Worm (Caenorhabditis elegans) whole organism, young adult: ENCODE data around the gene F35A5.8.

Experiments used
- B0019.2 ChIP-seq: fragments of 200-800 bp; sonication (Bioruptor generic); conservative IDR thresholded peaks from 2 replicates; pipeline ENCODE4 v1.3.6; 2022; ENCODE audit warnings: missing genetic modification reagents, missing genetic modification characterization, missing compliant biosample characterization
- B0035.1 ChIP-seq: sonication (generic microtip); optimal IDR thresholded peaks from 2 replicates; lab custom pipeline; 2016; ENCODE audit warnings: missing genetic modification characterization, mild to moderate bottlenecking, missing compliant biosample characterization, missing genotype, missing genetic modification reagents
- C17E4.6 ChIP-seq: fragments of 200-800 bp; sonication (Bioruptor generic); IDR thresholded peaks from 2 replicates; pipeline ENCODE4 v1.3.6; 2022; ENCODE audit warnings: missing genetic modification reagents, missing genetic modification characterization, missing compliant biosample characterization
- F10E7.11 ChIP-seq: sonication (generic microtip); optimal IDR thresholded peaks from 2 replicates; lab custom pipeline; 2017; ENCODE audit warnings: mild to moderate bottlenecking, missing genetic modification characterization, moderate library complexity, missing compliant biosample characterization
- F33H1.4 ChIP-seq: fragments of 200-800 bp; sonication (Bioruptor generic); IDR thresholded peaks from 2 replicates; pipeline ENCODE4 v1.3.6; 2022; ENCODE audit warnings: missing genetic modification reagents, missing genetic modification characterization, missing compliant biosample characterization
- F37B4.10 ChIP-seq: fragments of 200-800 bp; sonication (Bioruptor generic); IDR thresholded peaks from 2 replicates; pipeline ENCODE4 v1.3.6; 2022; ENCODE audit warnings: missing genetic modification characterization, missing compliant biosample characterization
- F39B2.1 ChIP-seq: fragments of 200-800 bp; sonication (Bioruptor generic); IDR thresholded peaks from 2 replicates; pipeline ENCODE4 v1.3.6; 2022; ENCODE audit warnings: missing genetic modification reagents, missing genetic modification characterization, missing compliant biosample characterization
- F52B5.7 ChIP-seq: sonication (generic microtip); optimal IDR thresholded peaks from 2 replicates; lab custom pipeline; 2016; ENCODE audit warnings: mild to moderate bottlenecking, missing genetic modification characterization, missing compliant biosample characterization
- F57A8.1 ChIP-seq: fragments of 200-800 bp; sonication (Bioruptor generic); optimal IDR thresholded peaks from 2 replicates; lab custom pipeline; 2018; ENCODE audit warnings: mild to moderate bottlenecking, missing genetic modification characterization, moderate library complexity, missing compliant biosample characterization
- K11D2.4 ChIP-seq: fragments of 200-800 bp; sonication (Bioruptor generic); IDR thresholded peaks from 2 replicates; pipeline ENCODE4 v1.3.6; 2022; ENCODE audit warnings: missing genetic modification reagents, missing genetic modification characterization, missing compliant biosample characterization
- T26A5.8 ChIP-seq: sonication (generic microtip); optimal IDR thresholded peaks from 2 replicates; lab custom pipeline; 2016; ENCODE audit warnings: missing genetic modification characterization, missing compliant biosample characterization
- Y53F4B.3 ChIP-seq: fragments of 200-800 bp; sonication (Bioruptor generic); IDR thresholded peaks from 2 replicates; pipeline ENCODE4 v1.3.6; 2022; ENCODE audit warnings: missing genetic modification reagents, missing genetic modification characterization, missing compliant biosample characterization
- Y53G8AR.9 ChIP-seq: fragments of 200-800 bp; sonication (Bioruptor generic); conservative IDR thresholded peaks from 2 replicates; pipeline ENCODE4 v1.3.6; 2022; ENCODE audit warnings: missing genetic modification reagents, missing genetic modification characterization, missing compliant biosample characterization
- Y56A3A.18 ChIP-seq: fragments of 200-800 bp; sonication (Bioruptor generic); IDR thresholded peaks from 2 replicates; pipeline ENCODE4 v1.3.6; 2022; ENCODE audit warnings: missing genetic modification reagents, missing genetic modification characterization, missing compliant biosample characterization
- Y79H2A.3 ChIP-seq: fragments of 200-800 bp; sonication (Bioruptor generic); conservative IDR thresholded peaks from 2 replicates; pipeline ENCODE4 v1.3.6; 2022; ENCODE audit warnings: missing genetic modification reagents, missing genetic modification characterization, missing compliant biosample characterization
- ama-1 ChIP-seq, 3 experiments: fragments of 150-350 bp in 1 of 3; sonication (generic microtip) in 2 of 3; optimal IDR thresholded peaks; 2 replicates each; lab custom pipeline; 2014 to 2018; ENCODE audit warnings: missing biosample characterization in 2 of 3, missing genetic modification characterization in 2 of 3, missing genetic modification reagents in 2 of 3
- aptf-3 ChIP-seq: fragments of 200-800 bp; sonication (Bioruptor generic); IDR thresholded peaks from 2 replicates; pipeline ENCODE4 v1.3.6; 2022; ENCODE audit warnings: missing genetic modification characterization, missing compliant biosample characterization
- attf-5 ChIP-seq: fragments of 200-800 bp; sonication (Bioruptor generic); optimal IDR thresholded peaks from 2 replicates; lab custom pipeline; 2018; ENCODE audit warnings: mild to moderate bottlenecking, missing genetic modification characterization, missing compliant biosample characterization
- bed-1 ChIP-seq: fragments of 200-800 bp; sonication (Bioruptor generic); IDR thresholded peaks from 2 replicates; pipeline ENCODE4 v1.3.6; 2022; ENCODE audit warnings: missing genetic modification reagents, missing genetic modification characterization, missing compliant biosample characterization
- ccch-3 ChIP-seq: fragments of 200-800 bp; sonication (Bioruptor generic); optimal IDR thresholded peaks from 2 replicates; lab custom pipeline; 2018; ENCODE audit warnings: mild to moderate bottlenecking, missing genetic modification characterization, missing compliant biosample characterization
- cebp-2 ChIP-seq: fragments of 200-800 bp; sonication (Bioruptor generic); IDR thresholded peaks from 2 replicates; pipeline ENCODE4 v1.3.6; 2022; ENCODE audit warnings: missing genetic modification characterization, missing compliant biosample characterization
- ceh-100 ChIP-seq: fragments of 200-800 bp; sonication (Bioruptor generic); IDR thresholded peaks from 2 replicates; pipeline ENCODE4 v1.3.6; 2022; ENCODE audit warnings: missing genetic modification reagents, missing genetic modification characterization, missing compliant biosample characterization
- ceh-27 ChIP-seq: fragments of 200-800 bp; sonication (Bioruptor generic); optimal IDR thresholded peaks from 2 replicates; lab custom pipeline; 2018; ENCODE audit warnings: mild to moderate bottlenecking, missing genetic modification characterization, moderate library complexity, missing compliant biosample characterization
- ceh-40 ChIP-seq: fragments of 200-800 bp; sonication (Bioruptor generic); IDR thresholded peaks from 2 replicates; pipeline ENCODE4 v1.3.6; 2022; ENCODE audit warnings: missing genetic modification characterization, missing compliant biosample characterization
- egl-18 ChIP-seq: fragments of 200-800 bp; sonication (Bioruptor generic); IDR thresholded peaks from 2 replicates; pipeline ENCODE4 v1.3.6; 2022; ENCODE audit warnings: missing genetic modification reagents, missing genetic modification characterization, missing compliant biosample characterization
- ets-4 ChIP-seq: fragments of 200-800 bp; sonication (Bioruptor generic); optimal IDR thresholded peaks from 2 replicates; lab custom pipeline; 2018; ENCODE audit warnings: mild to moderate bottlenecking, missing genetic modification characterization, missing compliant biosample characterization
- gei-17 ChIP-seq: fragments of 200-800 bp; sonication (Bioruptor generic); optimal IDR thresholded peaks from 2 replicates; lab custom pipeline; 2018; ENCODE audit warnings: mild to moderate bottlenecking, missing genetic modification characterization, missing compliant biosample characterization
- hmg-20 ChIP-seq: fragments of 200-800 bp; sonication (Bioruptor generic); IDR thresholded peaks from 2 replicates; pipeline ENCODE4 v1.3.6; 2022; ENCODE audit warnings: missing genetic modification reagents, missing genetic modification characterization, missing compliant biosample characterization
- lin-54 ChIP-seq: fragments of 200-800 bp; sonication (Bioruptor generic); optimal IDR thresholded peaks from 2 replicates; lab custom pipeline; 2018; ENCODE audit warnings: mild to moderate bottlenecking, missing genetic modification characterization, missing compliant biosample characterization
- lsl-1 ChIP-seq: fragments of 200-800 bp; sonication (Bioruptor generic); optimal IDR thresholded peaks from 2 replicates; lab custom pipeline; 2018; ENCODE audit warnings: mild to moderate bottlenecking, missing genetic modification characterization, moderate library complexity, missing compliant biosample characterization
- mcd-1 ChIP-seq: fragments of 200-800 bp; sonication (Bioruptor generic); IDR thresholded peaks from 2 replicates; pipeline ENCODE4 v1.3.6; 2022; ENCODE audit warnings: missing genetic modification reagents, missing genetic modification characterization, missing compliant biosample characterization
- nfya-1 ChIP-seq: sonication (generic microtip); optimal IDR thresholded peaks from 2 replicates; lab custom pipeline; 2017; ENCODE audit warnings: antibody characterized with exemption, missing compliant biosample characterization, missing genetic modification characterization, borderline replicate concordance; ENCODE audit not compliant: insufficient read depth
- nfya-2 ChIP-seq: fragments of 200-800 bp; sonication (Bioruptor generic); IDR thresholded peaks from 2 replicates; pipeline ENCODE4 v1.3.6; 2022; ENCODE audit warnings: missing genetic modification reagents, missing genetic modification characterization, missing compliant biosample characterization
- pha-4 ChIP-seq: fragments of 150-350 bp; sonication (generic microtip); optimal IDR thresholded peaks from 2 replicates; lab custom pipeline; 2014; ENCODE audit warnings: missing biosample characterization, missing genetic modification reagents, missing genetic modification characterization
- rpc-1 ChIP-seq, 2 experiments: fragments of 150-350 bp in 1 of 2; sonication (generic microtip) in 1 of 2; optimal IDR thresholded peaks; 2 replicates each; lab custom pipeline; 2014 to 2018; ENCODE audit warnings: missing biosample characterization in 1 of 2, missing genetic modification characterization in 1 of 2, missing genetic modification reagents in 1 of 2, missing genotype in 1 of 2
- sdz-38 ChIP-seq: sonication (generic microtip); optimal IDR thresholded peaks from 2 replicates; lab custom pipeline; 2016; ENCODE audit warnings: missing genotype, missing genetic modification characterization, missing compliant biosample characterization
- sea-2 ChIP-seq: fragments of 200-800 bp; sonication (Bioruptor generic); IDR thresholded peaks from 2 replicates; pipeline ENCODE4 v1.3.6; 2022; ENCODE audit warnings: missing genetic modification characterization, missing compliant biosample characterization
- snpc-1.1 ChIP-seq: sonication (generic microtip); optimal IDR thresholded peaks from 2 replicates; lab custom pipeline; 2017; ENCODE audit warnings: missing genetic modification characterization, mild to moderate bottlenecking, missing compliant biosample characterization, antibody characterized with exemption, moderate library complexity, missing genotype, missing genetic modification reagents; ENCODE audit not compliant: insufficient read depth
- snpc-4 ChIP-seq, 5 experiments: fragments of 150-350 bp in 1 of 5; sonication (generic microtip) in 4 of 5; optimal IDR thresholded peaks; 2 replicates each; lab custom pipeline; 2014 to 2018; ENCODE audit warnings: missing genetic modification characterization in 5 of 5, missing biosample characterization in 3 of 5, antibody characterized with exemption in 2 of 5, mild to moderate bottlenecking in 2 of 5, missing compliant biosample characterization in 2 of 5, missing genotype in 2 of 5, moderate library complexity in 2 of 5, missing genetic modification reagents in 1 of 5
- somi-1 ChIP-seq: fragments of 200-800 bp; sonication (Bioruptor generic); optimal IDR thresholded peaks from 2 replicates; lab custom pipeline; 2018; ENCODE audit warnings: mild to moderate bottlenecking, missing genetic modification characterization, missing compliant biosample characterization
- tbx-9 ChIP-seq: sonication (generic microtip); optimal IDR thresholded peaks from 2 replicates; lab custom pipeline; 2016; ENCODE audit warnings: borderline replicate concordance, missing genetic modification characterization, inconsistent platforms, missing compliant biosample characterization
- tlf-1 ChIP-seq: fragments of 200-800 bp; sonication (Bioruptor generic); optimal IDR thresholded peaks from 2 replicates; lab custom pipeline; 2018; ENCODE audit warnings: mild to moderate bottlenecking, missing genetic modification characterization, missing compliant biosample characterization
- unc-130 ChIP-seq: sonication (generic microtip); optimal IDR thresholded peaks from 2 replicates; lab custom pipeline; 2016; ENCODE audit warnings: missing genetic modification reagents, missing genetic modification characterization, missing compliant biosample characterization
- unc-62 ChIP-seq: fragments of 150-350 bp; optimal IDR thresholded peaks from 2 replicates; lab custom pipeline; 2014; ENCODE audit warnings: missing biosample characterization, missing genetic modification reagents, missing genetic modification characterization
- zfh-2 ChIP-seq: fragments of 200-800 bp; sonication (Bioruptor generic); conservative IDR thresholded peaks from 2 replicates; pipeline ENCODE4 v1.3.6; 2022; ENCODE audit warnings: missing genetic modification reagents, missing genetic modification characterization, missing compliant biosample characterization
- ztf-25 ChIP-seq: fragments of 200-800 bp; sonication (Bioruptor generic); IDR thresholded peaks from 2 replicates; pipeline ENCODE4 v1.3.6; 2022; ENCODE audit warnings: missing genetic modification reagents, missing genetic modification characterization, missing compliant biosample characterization
- ztf-28 ChIP-seq: fragments of 200-800 bp; sonication (Bioruptor generic); IDR thresholded peaks from 2 replicates; pipeline ENCODE4 v1.3.6; 2022; ENCODE audit warnings: missing genetic modification reagents, missing genetic modification characterization, missing compliant biosample characterization

F35A5.8 gene

DNA sequence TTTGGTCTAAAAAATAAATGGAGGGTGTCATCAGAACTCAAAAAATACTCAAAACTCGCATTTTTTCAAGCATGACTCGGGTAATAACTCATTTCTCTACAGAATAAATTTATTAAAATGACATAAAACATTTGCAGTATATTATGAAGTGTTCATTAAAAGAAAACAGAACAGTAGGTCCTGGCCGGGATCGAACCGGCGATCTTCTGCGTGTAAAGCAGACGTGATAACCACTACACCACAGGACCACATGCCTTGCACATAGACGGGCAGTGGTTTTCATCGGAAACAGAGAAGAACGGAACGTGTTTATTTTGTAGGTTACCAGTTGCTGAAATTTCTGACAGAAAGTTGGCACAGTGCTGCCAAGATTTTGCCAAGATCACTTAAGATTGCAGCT lies 9.9 kb downstream of the F35A5.8 start (continued):
- TF ChIP-seq ccch-3 (GFP tag; lab: Kevin White, UChicago) (no peak), ceh-40 (no peak), aptf-3 (no peak), ztf-25 (peak; percentile 84; the same call in 1 of the 2 replicates), mcd-1 (GFP tag; lab: Robert Waterston, UW) (peak; percentile 29; the same call in 1 of the 2 replicates), somi-1 (GFP tag; lab: Kevin White, UChicago) (no peak), zfh-2 (GFP tag; lab: Robert Waterston, UW) (no peak), nfya-2 (GFP tag; lab: Robert Waterston, UW) (no peak), sdz-38 (tag; lab: Kevin White, UChicago) (no peak), Y56A3A.18 (GFP tag; lab: Robert Waterston, UW) (peak; percentile 85), Y53F4B.3 (GFP tag; lab: Robert Waterston, UW) (peak; percentile 41), F39B2.1 (GFP tag; lab: Robert Waterston, UW) (0 out of 2 replicates have a peak, but pooled peaks have one; percentile 31), hmg-20 (GFP tag; lab: Robert Waterston, UW) (no peak), B0019.2 (GFP tag; lab: Robert Waterston, UW) (no peak), unc-130 (GFP tag; lab: Kevin White, UChicago) (peak; percentile 16), C17E4.6 (GFP tag; lab: Robert Waterston, UW) (no peak), ama-1 (optimal IDR thresholded peaks at IDR 0.05; lab: Kevin White, UChicago) (no peak), ama-1 (GFP tag; optimal IDR thresholded peaks at IDR 0.05; lab: Kevin White, UChicago) (peak in 1 of 2 experiments; percentile 33), nfya-1 (tag; lab: Kevin White, UChicago) (no peak), B0035.1 (tag; lab: Kevin White, UChicago) (peak; percentile 22), F10E7.11 (peak; percentile 59), cebp-2 (GFP tag; lab: Robert Waterston, UW) (peak; percentile 82; the same call in 1 of the 2 replicates), tlf-1 (no peak), F37B4.10 (GFP tag; lab: Robert Waterston, UW) (no peak), ceh-27 (peak; percentile 65), pha-4 (tag; lab: Kevin White, UChicago) (no peak), sea-2 (GFP tag; lab: Robert Waterston, UW) (no peak), tbx-9 (tag; lab: Kevin White, UChicago) (no peak), ets-4 (GFP tag; lab: Kevin White, UChicago) (no peak), attf-5 (GFP tag; lab: Kevin White, UChicago) (peak; percentile 42), lsl-1 (peak; percentile 9), T26A5.8 (tag; lab: Kevin White, UChicago) (peak; percentile 51), bed-1 (GFP tag; lab: Robert Waterston, UW) (no peak), F57A8.1 (GFP tag; lab: Kevin White, UChicago) (peak; percentile 25), egl-18 (no peak), F33H1.4 (no peak), Y79H2A.3 (GFP tag; lab: Robert Waterston, UW) (peak; percentile 49; the same call in 1 of the 2 replicates), K11D2.4 (GFP tag; lab: Robert Waterston, UW) (no peak), ztf-28 (no peak), gei-17 (no peak), Y53G8AR.9 (0 out of 2 replicates have a peak, but pooled peaks have one; percentile 29), unc-62 (GFP tag; lab: Kevin White, UChicago) (no peak), snpc-4 (GFP tag; optimal IDR thresholded peaks at IDR 0.05; lab: Kevin White, UChicago) (peak; percentile 73), snpc-4 (tag; optimal IDR thresholded peaks at IDR 0.05; lab: Kevin White, UChicago) (peak in 3 of 4 experiments; percentile 59 to 80 (median 70)), rpc-1 (optimal IDR thresholded peaks at IDR 0.05; lab: Kevin White, UChicago) (peak; percentile 83), rpc-1 (tag; optimal IDR thresholded peaks at IDR 0.05; lab: Kevin White, UChicago) (peak; percentile 97), F52B5.7 (tag; lab: Kevin White, UChicago) (peak; percentile 45), snpc-1.1 (tag; lab: Kevin White, UChicago) (peak; percentile 4), ceh-100 (GFP tag; lab: Robert Waterston, UW) (no peak), lin-54 (GFP tag; lab: Kevin White, UChicago) (peak; percentile 41)
